Worm (Caenorhabditis elegans) whole organism, L4/young adult: ENCODE data around the gene haf-2.

Experiments
- dao-5 ChIP-seq: sonication (generic microtip); optimal IDR thresholded peaks from 2 replicates; lab custom pipeline; 2016; ENCODE audit warnings: missing genotype, missing genetic modification characterization, moderate library complexity, missing compliant biosample characterization
- him-1 ChIP-seq: sonication (generic microtip); optimal IDR thresholded peaks from 2 replicates; lab custom pipeline; 2016; ENCODE audit warnings: missing genotype, missing genetic modification reagents, missing genetic modification characterization, missing compliant biosample characterization

DNA sequence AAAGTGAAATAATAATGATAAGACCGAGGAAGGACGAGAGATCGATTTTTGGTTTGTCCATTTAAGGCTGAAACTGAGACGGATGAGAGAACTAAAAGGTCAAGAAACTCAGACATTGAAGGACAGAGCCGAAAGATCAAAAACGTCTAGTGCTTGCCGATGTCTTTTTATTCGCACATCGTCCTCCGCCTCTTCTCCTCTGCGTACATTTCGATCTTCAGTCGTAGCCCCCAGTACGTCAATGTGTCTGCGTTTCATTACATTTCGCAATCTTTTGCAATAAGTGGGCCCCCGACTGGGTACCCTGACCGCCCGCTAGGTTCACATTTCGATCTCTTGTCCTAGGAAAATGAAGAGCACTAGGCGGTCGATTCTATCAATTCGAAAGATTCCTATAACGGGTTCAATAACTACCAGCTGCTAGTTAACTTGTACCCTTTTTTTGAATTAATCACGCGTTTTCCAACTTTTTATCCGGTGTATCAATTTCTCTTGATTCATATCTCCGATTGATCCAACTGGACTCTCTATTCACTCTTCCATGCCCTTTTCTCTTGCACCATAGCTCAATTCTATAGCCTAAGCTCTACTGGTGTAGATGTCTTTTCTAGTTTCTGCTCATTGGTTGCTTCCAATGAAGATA, 35.9 kb upstream of the haf-2 start:
- no peak for TF ChIP-seq dao-5
- TF ChIP-seq him-1 (tag; lab: Kevin White, UChicago): no peak
